Fruit fly (Drosophila melanogaster): ENCODE results near the gene Cyp6a18.

DNA sequence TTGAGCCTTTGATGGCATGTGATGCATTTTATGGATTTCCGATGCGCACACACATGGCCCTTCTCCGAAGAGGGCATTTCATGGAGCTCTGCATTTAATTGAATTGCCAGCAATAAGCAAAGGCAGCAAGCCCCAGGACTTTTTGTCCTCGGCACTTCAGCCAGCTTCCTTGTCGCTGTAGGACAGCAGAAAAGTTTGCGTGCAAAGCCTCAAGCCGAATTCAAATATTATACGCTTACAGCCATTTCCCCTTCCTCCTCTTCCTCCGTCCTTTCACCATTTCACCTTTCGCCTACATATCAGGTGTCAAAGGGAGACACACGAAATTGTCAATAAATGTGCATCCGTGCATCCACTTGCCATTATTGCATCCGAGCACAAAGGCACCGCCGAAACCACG, 19.1 kb downstream of the Cyp6a18 start:
- TF ChIP-seq kay (GFP tag; ENCODE audit: borderline replicate concordance), result no peak
- TF ChIP-seq CG5204 (GFP tag; optimal IDR thresholded peaks at IDR 0.05), result no peak
- no peak for TF ChIP-seq Clk (GFP tag; optimal IDR thresholded peaks at IDR 0.05)
- no peak for TF ChIP-seq bab1 (GFP tag; optimal IDR thresholded peaks at IDR 0.05)
- TF ChIP-seq cic (GFP tag; optimal IDR thresholded peaks at IDR 0.05), result no peak
- no peak for TF ChIP-seq toe (GFP tag; optimal IDR thresholded peaks at IDR 0.05)

Data from whole organism, adult.